Worm (Caenorhabditis elegans): ENCODE data around the gene T21B10.3.

DNA sequence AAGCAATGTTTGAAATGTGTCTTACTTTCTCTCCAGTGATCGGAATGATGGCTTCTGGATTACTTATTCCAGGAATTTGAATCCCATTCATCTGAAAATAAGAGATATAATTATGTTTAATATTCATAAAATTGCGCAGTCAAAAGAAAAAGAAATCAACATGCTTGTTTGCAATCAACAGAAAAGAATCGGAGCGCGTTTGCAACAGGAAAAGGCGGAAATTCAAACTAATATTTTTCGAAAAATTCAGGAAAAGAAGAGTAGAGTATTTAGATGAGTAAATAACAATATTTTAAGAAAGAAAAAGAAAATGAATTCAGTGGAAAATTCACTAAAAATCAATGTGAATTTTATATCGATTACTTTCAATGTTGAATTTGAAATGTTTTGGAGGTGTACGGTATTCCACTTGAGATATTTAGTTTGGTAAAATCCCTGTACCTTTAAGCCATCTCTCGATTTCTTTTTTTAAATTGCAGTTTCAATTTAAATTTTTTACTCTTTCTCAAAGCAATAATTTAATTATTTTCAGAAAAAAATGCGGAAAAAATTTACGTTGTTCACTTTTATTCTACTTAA, 6.3 kb downstream of the T21B10.3 start, which contains the start of the genes set-17 and T21B10.4:
- TF ChIP-seq ceh-48 (tag; optimal IDR thresholded peaks at IDR 0.05) (no peak), ceh-6 (GFP tag; optimal IDR thresholded peaks at IDR 0.05) (no peak), ceh-19 (GFP tag; optimal IDR thresholded peaks at IDR 0.05) (no peak)

Measured in whole organism, late embryonic.